Fruit fly (Drosophila melanogaster) whole organism, embryonic: ENCODE data around the gene CG16736.

ENCODE experiments used
- Abd-B ChIP-seq: fragments of 200-800 bp; sonication (Bioruptor generic); optimal IDR thresholded peaks from 2 replicates; lab custom pipeline; 2018; ENCODE audit warnings: missing biosample characterization, mild to moderate bottlenecking, missing genetic modification characterization, moderate library complexity
- B-H1 ChIP-seq: fragments of 200-800 bp; sonication (Bioruptor generic); IDR thresholded peaks from 3 replicates; pipeline ENCODE4 v1.3.6; 2022; ENCODE audit warnings: missing biosample characterization, missing genetic modification characterization
- BEAF-32 ChIP-seq: fragments of 200-800 bp; sonication (Bioruptor generic); optimal IDR thresholded peaks from 3 replicates; lab custom pipeline; 2017; ENCODE audit warnings: missing biosample characterization, missing genetic modification characterization, mild to moderate bottlenecking, moderate library complexity, missing genetic modification reagents
- CG10321 ChIP-seq: fragments of 200-800 bp; sonication (Bioruptor generic); IDR thresholded peaks from 2 replicates; pipeline ENCODE4 v1.3.6; 2022; ENCODE audit warnings: missing biosample characterization, missing genetic modification characterization
- CG11504 ChIP-seq: fragments of 200-800 bp; sonication (Bioruptor generic); optimal IDR thresholded peaks from 3 replicates; lab custom pipeline; 2019; ENCODE audit warnings: missing biosample characterization, mild to moderate bottlenecking, missing genetic modification characterization, moderate library complexity
- CG15479 ChIP-seq: fragments of 200-800 bp; sonication (Bioruptor generic); optimal IDR thresholded peaks from 3 replicates; lab custom pipeline; 2019; ENCODE audit warnings: missing biosample characterization, mild to moderate bottlenecking, missing genetic modification characterization, moderate library complexity
- CG16779 ChIP-seq: fragments of 200-800 bp; sonication (Bioruptor generic); IDR thresholded peaks from 2 replicates; pipeline ENCODE4 v1.3.6; 2022; ENCODE audit warnings: missing biosample characterization, missing genetic modification characterization
- CG17186 ChIP-seq: fragments of 200-800 bp; sonication (Bioruptor generic); optimal IDR thresholded peaks from 3 replicates; lab custom pipeline; 2017; ENCODE audit warnings: missing biosample characterization, missing genetic modification reagents, missing genetic modification characterization
- CG18764 ChIP-seq: fragments of 200-800 bp; sonication (Bioruptor generic); optimal IDR thresholded peaks from 3 replicates; lab custom pipeline; 2016; ENCODE audit warnings: missing biosample characterization, missing genetic modification characterization
- CG31441 ChIP-seq: fragments of 200-800 bp; sonication (Bioruptor generic); IDR thresholded peaks from 2 replicates; pipeline ENCODE4 v1.3.6; 2022; ENCODE audit warnings: missing biosample characterization, missing genetic modification characterization
- CG34224 ChIP-seq: fragments of 200-800 bp; sonication (Bioruptor generic); IDR thresholded peaks from 3 replicates; pipeline ENCODE4 v1.3.6; 2022; ENCODE audit warnings: missing biosample characterization, missing genetic modification characterization; ENCODE audit not compliant: partially characterized antibody
- CG4707 ChIP-seq: fragments of 200-800 bp; sonication (Bioruptor generic); optimal IDR thresholded peaks from 2 replicates; lab custom pipeline; 2018; ENCODE audit warnings: missing biosample characterization, mild to moderate bottlenecking, missing genetic modification characterization, moderate library complexity
- CG5180 ChIP-seq: fragments of 200-800 bp; sonication (Bioruptor generic); optimal IDR thresholded peaks from 3 replicates; lab custom pipeline; 2017; ENCODE audit warnings: missing biosample characterization, missing genetic modification characterization, mild to moderate bottlenecking, moderate library complexity, missing genetic modification reagents
- CG6683 ChIP-seq: fragments of 200-800 bp; sonication (Bioruptor generic); optimal IDR thresholded peaks from 2 replicates; lab custom pipeline; 2017; ENCODE audit warnings: missing biosample characterization, mild to moderate bottlenecking, missing genetic modification characterization, missing genetic modification reagents
- CG6765 ChIP-seq: fragments of 200-800 bp; sonication (Bioruptor generic); optimal IDR thresholded peaks from 3 replicates; lab custom pipeline; 2017; ENCODE audit warnings: missing biosample characterization, mild to moderate bottlenecking, missing genetic modification characterization
- CG7839 ChIP-seq: fragments of 200-800 bp; sonication (Bioruptor generic); optimal IDR thresholded peaks from 3 replicates; lab custom pipeline; 2018; ENCODE audit warnings: missing biosample characterization, mild to moderate bottlenecking, missing genetic modification characterization, moderate library complexity
- CG7928 ChIP-seq: fragments of 200-800 bp; sonication (Bioruptor generic); optimal IDR thresholded peaks from 2 replicates; lab custom pipeline; 2017; ENCODE audit warnings: missing biosample characterization, mild to moderate bottlenecking, missing genetic modification characterization
- CG8359 ChIP-seq: fragments of 200-800 bp; sonication (Bioruptor generic); optimal IDR thresholded peaks from 2 replicates; lab custom pipeline; 2017; ENCODE audit warnings: missing biosample characterization, mild to moderate bottlenecking, missing genetic modification characterization, borderline replicate concordance
- CkIIα-i1 ChIP-seq: fragments of 200-800 bp; sonication (Bioruptor generic); IDR thresholded peaks from 2 replicates; pipeline ENCODE4 v1.3.6; 2022; ENCODE audit warnings: missing biosample characterization, missing genetic modification characterization
- Deaf1 ChIP-seq: fragments of 200-800 bp; optimal IDR thresholded peaks from 3 replicates; lab custom pipeline; 2019; ENCODE audit warnings: missing biosample characterization, mild to moderate bottlenecking, missing genetic modification characterization, moderate library complexity
- Dfd ChIP-seq, 2 experiments: fragments of >200 bp; optimal IDR thresholded peaks; 2 replicates each; lab custom pipeline; 2017; ENCODE audit warnings: missing biosample characterization in 2 of 2, missing genetic modification characterization in 2 of 2
- Dll ChIP-seq: fragments of 200-800 bp; sonication (Bioruptor generic); IDR thresholded peaks from 4 replicates; pipeline ENCODE4 v1.3.6; 2022; ENCODE audit warnings: missing biosample characterization, missing genetic modification characterization; ENCODE audit not compliant: partially characterized antibody
- Drgx ChIP-seq: fragments of 200-800 bp; sonication (Bioruptor generic); IDR thresholded peaks from 2 replicates; pipeline ENCODE4 v1.3.6; 2022; ENCODE audit warnings: missing biosample characterization, missing genetic modification characterization
- ERR ChIP-seq: fragments of 200-800 bp; sonication (Bioruptor generic); optimal IDR thresholded peaks from 2 replicates; lab custom pipeline; 2016; ENCODE audit warnings: missing biosample characterization, missing genetic modification characterization
- H2.0 ChIP-seq: fragments of 200-800 bp; sonication (Bioruptor generic); IDR thresholded peaks from 2 replicates; pipeline ENCODE4 v1.3.6; 2022; ENCODE audit warnings: missing biosample characterization, missing genetic modification characterization
- HmgD ChIP-seq: fragments of 200-800 bp; sonication (Bioruptor generic); optimal IDR thresholded peaks from 3 replicates; lab custom pipeline; 2016; ENCODE audit warnings: missing biosample characterization, missing genetic modification characterization
- Jarid2 ChIP-seq: fragments of 200-800 bp; sonication (Bioruptor generic); optimal IDR thresholded peaks from 3 replicates; lab custom pipeline; 2017; ENCODE audit warnings: mild to moderate bottlenecking, missing biosample characterization, missing genetic modification reagents, missing genetic modification characterization
- Neu2 ChIP-seq: fragments of 200-800 bp; sonication (Bioruptor generic); optimal IDR thresholded peaks from 3 replicates; lab custom pipeline; 2016; ENCODE audit warnings: missing biosample characterization, missing genetic modification characterization, borderline replicate concordance
- Optix ChIP-seq: fragments of 200-800 bp; sonication (Bioruptor generic); IDR thresholded peaks from 3 replicates; pipeline ENCODE4 v1.3.6; 2022; ENCODE audit warnings: missing biosample characterization, missing genetic modification characterization
- Pdp1 ChIP-seq, 2 experiments: fragments of 200-800 bp; sonication (Bioruptor generic); optimal IDR thresholded peaks; 3 replicates each; lab custom pipeline; 2016; ENCODE audit warnings: missing biosample characterization in 2 of 2, missing genetic modification characterization in 2 of 2, mild to moderate bottlenecking in 1 of 2, moderate library complexity in 1 of 2
- al ChIP-seq: fragments of 200-800 bp; sonication (Bioruptor generic); IDR thresholded peaks from 2 replicates; pipeline ENCODE4 v1.3.6; 2022; ENCODE audit warnings: missing biosample characterization, missing genetic modification characterization
- az2 ChIP-seq: fragments of 200-800 bp; sonication (Bioruptor generic); optimal IDR thresholded peaks from 3 replicates; lab custom pipeline; 2016; ENCODE audit warnings: missing biosample characterization, missing genetic modification characterization
- br ChIP-seq: fragments of >200 bp; optimal IDR thresholded peaks from 2 replicates; lab custom pipeline; 2017
- bsh ChIP-seq, 2 experiments: fragments of 200-800 bp; sonication (Bioruptor generic); optimal IDR thresholded peaks; 2 replicates each; lab custom pipeline; 2017 to 2018; ENCODE audit warnings: mild to moderate bottlenecking in 2 of 2, missing biosample characterization in 2 of 2, missing genetic modification characterization in 2 of 2, moderate library complexity in 1 of 2
- chn ChIP-seq: fragments of 200-800 bp; sonication (Bioruptor generic); optimal IDR thresholded peaks from 2 replicates; lab custom pipeline; 2016; ENCODE audit warnings: missing biosample characterization, missing genetic modification characterization
- ci ChIP-seq: fragments of 200-800 bp; sonication (Bioruptor generic); IDR thresholded peaks from 3 replicates; pipeline ENCODE4 v1.3.6; 2022; ENCODE audit warnings: missing biosample characterization, missing genetic modification characterization
- dati ChIP-seq: fragments of 200-800 bp; sonication (Bioruptor generic); IDR thresholded peaks from 2 replicates; pipeline ENCODE4 v1.3.6; 2022; ENCODE audit warnings: missing biosample characterization, missing genetic modification characterization
- dysf ChIP-seq: fragments of 200-800 bp; sonication (Bioruptor generic); IDR thresholded peaks from 3 replicates; pipeline ENCODE4 v1.3.6; 2022; ENCODE audit warnings: missing biosample characterization, missing genetic modification characterization
- gcm2 ChIP-seq: fragments of 200-800 bp; sonication (Bioruptor generic); optimal IDR thresholded peaks from 2 replicates; lab custom pipeline; 2016; ENCODE audit warnings: missing biosample characterization, missing genetic modification characterization
- gt ChIP-seq: fragments of 200-800 bp; sonication (Bioruptor generic); IDR thresholded peaks from 2 replicates; pipeline ENCODE4 v1.3.6; 2022; ENCODE audit warnings: missing biosample characterization, missing genetic modification characterization
- lilli ChIP-seq: fragments of 200-800 bp; sonication (Bioruptor generic); optimal IDR thresholded peaks from 3 replicates; lab custom pipeline; 2016; ENCODE audit warnings: missing biosample characterization, missing genetic modification characterization
- psq ChIP-seq: fragments of 200-800 bp; sonication (Bioruptor generic); optimal IDR thresholded peaks from 2 replicates; lab custom pipeline; 2017; ENCODE audit warnings: missing biosample characterization, missing genetic modification characterization
- ranshi ChIP-seq: fragments of 200-800 bp; sonication (Bioruptor generic); IDR thresholded peaks from 2 replicates; pipeline ENCODE4 v1.3.6; 2022; ENCODE audit warnings: missing biosample characterization, missing genetic modification characterization
- seq ChIP-seq: fragments of 200-800 bp; sonication (Bioruptor generic); IDR thresholded peaks from 2 replicates; pipeline ENCODE4 v1.3.6; 2022; ENCODE audit warnings: missing biosample characterization, missing genetic modification characterization
- stwl ChIP-seq: fragments of 200-800 bp; sonication (Bioruptor generic); optimal IDR thresholded peaks from 3 replicates; lab custom pipeline; 2018; ENCODE audit warnings: missing biosample characterization, mild to moderate bottlenecking, missing genetic modification characterization, moderate library complexity
- sug ChIP-seq: fragments of 200-800 bp; optimal IDR thresholded peaks from 2 replicates; lab custom pipeline; 2019; ENCODE audit warnings: missing biosample characterization, mild to moderate bottlenecking, missing genetic modification characterization, moderate library complexity
- unpg ChIP-seq: fragments of 200-800 bp; sonication (Bioruptor generic); optimal IDR thresholded peaks from 3 replicates; lab custom pipeline; 2018; ENCODE audit warnings: missing biosample characterization, mild to moderate bottlenecking, missing genetic modification characterization, moderate library complexity
- yki ChIP-seq: fragments of >200 bp; optimal IDR thresholded peaks from 3 replicates; lab custom pipeline; 2018
- zfh1 ChIP-seq: fragments of 200-800 bp; sonication (Bioruptor generic); IDR thresholded peaks from 3 replicates; pipeline ENCODE4 v1.3.6; 2022; ENCODE audit warnings: missing biosample characterization, missing genetic modification characterization

Gene CG16736

DNA sequence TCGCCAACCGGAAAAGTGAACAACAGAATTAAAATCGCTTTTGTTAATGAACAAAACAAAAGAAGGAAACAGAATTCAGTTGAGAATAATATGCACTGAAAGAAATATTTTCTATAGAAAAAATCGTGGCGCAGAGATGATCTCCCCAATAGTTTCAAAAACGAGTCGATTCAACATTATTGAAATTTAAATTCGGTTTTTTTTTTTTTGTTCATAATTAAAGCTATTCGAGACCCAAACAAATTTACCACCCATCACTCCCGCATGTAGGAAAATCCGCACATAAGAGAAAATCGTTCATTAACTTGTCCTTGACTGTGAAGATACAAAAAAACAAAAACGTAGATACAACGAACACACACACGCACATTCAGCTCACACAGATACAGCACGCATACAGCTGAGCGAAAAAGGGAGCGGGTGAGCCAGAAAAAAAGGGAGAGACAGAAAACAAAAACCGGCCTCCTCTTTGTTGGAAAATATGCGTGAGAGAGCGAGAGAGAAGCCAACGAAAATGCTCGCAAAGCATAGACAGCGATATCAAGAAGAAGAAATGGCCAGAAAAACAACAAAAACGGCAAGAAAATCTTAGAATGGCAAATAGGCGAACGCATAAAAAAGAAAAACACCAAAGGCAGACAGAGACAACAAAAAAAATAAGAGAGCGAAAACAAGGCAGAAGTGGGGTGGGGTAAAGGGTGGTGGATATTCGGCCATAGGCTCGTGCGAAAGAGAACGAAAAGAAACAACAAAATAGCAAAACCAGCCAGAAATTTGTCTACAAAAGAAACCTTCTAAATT is 37.3 kb downstream of the CG16736 start (continued):
- TF ChIP-seq lilli (GFP tag; lab: Kevin White, UChicago) (peak; percentile 74), psq (GFP tag; lab: Kevin White, UChicago) (peak; percentile 100), CG31441 (GFP tag; lab: Robert Waterston, UW) (no peak), CG5180 (no peak), CG6683 (GFP tag; lab: Kevin White, UChicago) (no peak), CG8359 (no peak), dati (GFP tag; lab: Robert Waterston, UW) (no peak), ci (GFP tag; lab: Robert Waterston, UW) (peak; percentile 22; the same call in 1 of the 3 replicates), CG17186 (GFP tag; lab: Kevin White, UChicago) (no peak), CG15479 (peak; percentile 8), gt (GFP tag; lab: Robert Waterston, UW) (no peak), az2 (GFP tag; lab: Kevin White, UChicago) (peak; percentile 16), sug (tag; lab: Kevin White, UChicago) (peak; percentile 3), Deaf1 (peak; percentile 54), seq (GFP tag; lab: Robert Waterston, UW) (peak; percentile 59; the same call in 1 of the 2 replicates), CG7928 (no peak), CG7839 (tag; lab: Kevin White, UChicago) (peak; percentile 44), chn (peak; percentile 31), al (GFP tag; lab: Robert Waterston, UW) (peak; percentile 50; the same call in 1 of the 2 replicates), CG6765 (GFP tag; lab: Kevin White, UChicago) (no peak), gcm2 (GFP tag; lab: Kevin White, UChicago) (no peak), ranshi (peak; percentile 40; the same call in 1 of the 2 replicates), H2.0 (GFP tag; lab: Robert Waterston, UW) (no peak), yki (lab: Kevin White, UChicago) (no peak), CkIIα-i1 (GFP tag; lab: Robert Waterston, UW) (no peak), Abd-B (GFP tag; lab: Kevin White, UChicago) (no peak), Jarid2 (GFP tag; lab: Kevin White, UChicago) (no peak), Dll (GFP tag; lab: Robert Waterston, UW) (no peak), CG4707 (no peak), Dfd (GFP tag; optimal IDR thresholded peaks at IDR 0.05; lab: Kevin White, UChicago) (no peak), CG18764 (no peak), CG10321 (no peak), CG34224 (GFP tag; lab: Robert Waterston, UW) (peak; percentile 64), Neu2 (no peak), unpg (GFP tag; lab: Kevin White, UChicago) (peak; percentile 36), HmgD (GFP tag; lab: Kevin White, UChicago) (peak; percentile 1), br (lab: Kevin White, UChicago) (no peak), dysf (peak; percentile 60; the same call in 2 of the 3 replicates), bsh (GFP tag; optimal IDR thresholded peaks at IDR 0.05; lab: Kevin White, UChicago) (peak; percentile 30 to 96), ERR (no peak), CG16779 (GFP tag; lab: Robert Waterston, UW) (no peak), stwl (tag; lab: Kevin White, UChicago) (no peak), B-H1 (GFP tag; lab: Robert Waterston, UW) (no peak), Drgx (GFP tag; lab: Robert Waterston, UW) (peak; percentile 82), CG11504 (tag; lab: Kevin White, UChicago) (peak; percentile 42), Optix (GFP tag; lab: Robert Waterston, UW) (no peak), BEAF-32 (no peak), zfh1 (GFP tag; lab: Robert Waterston, UW) (no peak), Pdp1 (GFP tag; optimal IDR thresholded peaks at IDR 0.05; lab: Kevin White, UChicago) (peak; percentile 29 to 33)
